Worm (Caenorhabditis elegans): ENCODE measurements around the gene samp-1.

ce11 chrII:11333375-11333774, 30.7 kb downstream of the samp-1 start:
- TF ChIP-seq nfya-2 (GFP tag; IDR thresholded peaks at IDR 0.05): no peak
- no peak for TF ChIP-seq Y53G8AR.9 (GFP tag; conservative IDR thresholded peaks at IDR 0.05)
- no peak for TF ChIP-seq ztf-26 (tag; optimal IDR thresholded peaks at IDR 0.05)
- no peak for TF ChIP-seq snpc-4 (GFP tag; optimal IDR thresholded peaks at IDR 0.05)
- no peak for TF ChIP-seq snpc-4 (tag; optimal IDR thresholded peaks at IDR 0.05)
- TF ChIP-seq attf-6 (GFP tag; IDR thresholded peaks at IDR 0.05): no peak
- no peak for TF ChIP-seq B0035.1 (tag; optimal IDR thresholded peaks at IDR 0.05)
- TF ChIP-seq D2030.7 (GFP tag; IDR thresholded peaks at IDR 0.05): no peak
- TF ChIP-seq lsy-27 (tag; optimal IDR thresholded peaks at IDR 0.05; ENCODE audit: borderline replicate concordance, insufficient read depth): no peak

Data from whole organism, young adult.